Fruit fly (Drosophila melanogaster) ovary, adult (tissue): ENCODE results near the gene mex1.

ENCODE experiments used
- CG17801 ChIP-seq: fragments of 200-800 bp; optimal IDR thresholded peaks from 2 replicates; lab custom pipeline; 2019; ENCODE audit warnings: missing biosample characterization, mild to moderate bottlenecking, missing genetic modification characterization, moderate library complexity; ENCODE audit not compliant: partially characterized antibody

Gene mex1

dm6 chr3L:15519492-15519891, at the start of gene mex1:
mex1 (minus strand) TSS chr3L:15519592.
- TF ChIP-seq CG17801 (GFP tag; lab: Kevin White, UChicago): no peak

- no peak for TF ChIP-seq CG17801 (GFP tag; lab: Kevin White, UChicago)
These were observed 49.4 kb upstream of the mex1 start for dm6 chr3L:15568748-15569147.

DNA sequence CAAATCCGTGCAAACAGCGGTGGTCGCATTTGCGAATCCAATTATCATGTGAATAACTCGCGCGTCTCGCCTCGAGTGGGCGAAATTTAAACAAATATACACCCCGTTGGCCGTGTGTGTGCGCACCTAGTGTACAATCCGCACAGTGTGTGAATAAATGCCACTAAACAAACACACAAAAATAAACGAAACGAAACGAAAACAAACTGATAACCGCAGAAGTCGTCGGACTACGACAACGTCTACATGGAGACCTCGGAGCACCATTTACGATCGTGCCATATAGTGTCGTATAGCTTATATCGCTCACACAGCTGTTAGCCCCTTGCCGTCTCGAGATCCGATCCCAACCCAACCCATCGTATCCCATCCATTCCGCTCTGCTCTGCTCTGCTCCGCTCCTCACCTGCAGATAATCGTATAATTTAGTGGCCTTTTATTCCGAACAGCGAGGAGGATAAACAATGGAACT, 47.1 kb upstream of the mex1 start:
- peak; percentile 54 for TF ChIP-seq CG17801 (GFP tag; lab: Kevin White, UChicago)

dm6 chr3L:15565829-15566433, 46.5 kb upstream of the mex1 start, which contains the start of gene dop:
dop (plus strand) TSS chr3L:15566013.
- TF ChIP-seq CG17801 (GFP tag; lab: Kevin White, UChicago): no peak

dm6 chr3L:15563851-15564106, 44.4 kb upstream of the mex1 start:
- TF ChIP-seq CG17801 (GFP tag; lab: Kevin White, UChicago): no peak

dm6 chr3L:15563058-15563850, 43.9 kb upstream of the mex1 start, which contains the start of the genes CG7739 and SCCRO:
CG7739 (minus strand) TSS chr3L:15563065.
SCCRO (plus strand) TSS chr3L:15563427.
- peak; percentile 39 for TF ChIP-seq CG17801 (GFP tag; lab: Kevin White, UChicago)

DNA sequence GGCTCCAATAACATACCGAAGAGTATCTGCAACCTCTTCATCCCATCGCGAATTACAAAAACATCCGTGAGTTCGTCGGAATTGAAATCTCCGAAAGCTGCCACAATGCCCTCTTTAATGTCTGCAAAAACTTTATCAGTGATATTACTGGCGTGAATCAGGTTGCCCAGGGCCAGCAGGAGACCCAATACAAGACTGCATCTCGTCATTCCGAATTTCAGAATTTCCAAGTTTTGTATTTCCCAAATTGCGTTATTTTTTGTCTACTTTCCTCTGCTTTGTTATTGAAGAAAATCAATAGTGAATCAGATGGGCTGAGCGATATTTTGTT, 43.3 kb upstream of the mex1 start:
- no peak for TF ChIP-seq CG17801 (GFP tag; lab: Kevin White, UChicago)

DNA sequence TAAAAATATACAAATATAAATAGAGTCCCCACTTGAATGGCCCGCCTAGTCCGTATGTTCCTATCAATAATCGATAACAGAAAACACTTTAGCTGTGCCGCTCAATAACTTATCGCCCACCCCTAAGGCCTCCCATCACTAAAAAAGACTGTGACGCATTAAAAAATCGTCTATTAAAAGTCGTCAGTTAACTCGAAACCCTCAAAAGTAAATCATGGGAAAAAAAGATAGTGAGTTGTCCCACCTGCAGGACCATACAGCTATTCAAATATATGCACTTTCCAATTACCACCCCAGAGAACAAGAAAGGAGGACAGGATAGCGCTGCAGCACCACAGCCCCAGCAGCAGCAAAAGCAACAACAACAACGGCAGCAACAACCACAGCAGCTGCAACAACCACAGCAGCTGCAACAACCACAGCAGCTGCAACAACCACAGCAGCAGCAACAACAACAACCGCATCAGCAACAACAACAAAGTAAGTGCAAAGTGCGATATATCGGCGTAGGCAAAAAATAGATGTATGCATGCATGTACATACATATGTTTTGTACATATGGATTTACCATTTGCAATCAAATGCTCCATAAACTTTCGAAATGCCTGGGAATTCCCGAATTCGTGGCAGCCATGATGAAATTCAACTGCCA, 34.7 kb upstream of the mex1 start, which contains the start of gene AGO2:
Gene AGO2, plus strand, starts transcription at position 121 of the 652 bp plus-strand sequence.
- peak; percentile 67 for TF ChIP-seq CG17801 (GFP tag; lab: Kevin White, UChicago)

- TF ChIP-seq CG17801 (GFP tag; lab: Kevin White, UChicago): no peak
These were observed 29.5 kb upstream of the mex1 start for dm6 chr3L:15548843-15549242.

dm6 chr3L:15547187-15547790, 27.9 kb upstream of the mex1 start:
- TF ChIP-seq CG17801 (GFP tag; lab: Kevin White, UChicago): no peak

DNA sequence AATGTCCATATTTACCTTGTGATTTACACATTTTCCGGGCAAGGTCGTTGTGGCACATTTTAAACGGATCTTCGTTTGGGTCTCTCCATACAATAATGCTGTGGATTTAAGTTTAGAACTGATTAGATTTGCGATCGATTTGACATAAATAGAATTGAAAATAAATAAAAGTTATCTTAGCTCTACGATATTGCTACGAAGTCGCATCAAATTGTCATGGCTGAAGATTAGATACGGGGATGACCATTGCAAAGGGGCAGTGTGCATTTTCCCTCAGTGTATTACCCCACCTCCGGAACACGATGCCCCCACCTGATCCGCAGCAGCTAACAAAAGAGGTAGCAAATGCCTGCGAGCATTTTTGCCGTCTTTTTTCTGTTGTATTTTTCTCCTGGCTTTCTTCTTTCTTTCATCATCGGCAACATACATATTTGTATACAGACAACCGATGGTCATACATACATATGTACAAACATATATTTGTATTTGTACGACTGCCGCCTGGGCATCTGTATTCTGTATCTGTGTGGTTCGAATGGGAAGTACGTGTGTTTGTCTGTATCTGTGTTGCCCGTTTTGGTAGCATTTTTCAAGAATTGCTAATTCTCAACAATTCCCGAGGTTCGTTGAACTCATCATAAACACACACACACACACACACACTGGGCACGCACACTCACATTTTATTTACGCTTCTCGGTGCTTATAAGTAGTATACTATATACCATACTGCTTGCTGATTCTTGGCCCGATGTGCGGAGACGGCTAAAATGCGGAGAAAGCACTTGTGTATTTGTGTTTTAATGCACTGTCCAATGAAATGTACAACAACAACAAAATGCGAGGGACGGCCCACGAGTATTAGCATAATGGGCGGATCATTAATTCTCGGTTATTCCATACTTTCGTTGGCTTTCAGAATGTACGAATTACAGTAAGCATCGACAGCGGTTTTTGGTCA, 25.3 kb upstream of the mex1 start:
- no peak for TF ChIP-seq CG17801 (GFP tag; lab: Kevin White, UChicago)

DNA sequence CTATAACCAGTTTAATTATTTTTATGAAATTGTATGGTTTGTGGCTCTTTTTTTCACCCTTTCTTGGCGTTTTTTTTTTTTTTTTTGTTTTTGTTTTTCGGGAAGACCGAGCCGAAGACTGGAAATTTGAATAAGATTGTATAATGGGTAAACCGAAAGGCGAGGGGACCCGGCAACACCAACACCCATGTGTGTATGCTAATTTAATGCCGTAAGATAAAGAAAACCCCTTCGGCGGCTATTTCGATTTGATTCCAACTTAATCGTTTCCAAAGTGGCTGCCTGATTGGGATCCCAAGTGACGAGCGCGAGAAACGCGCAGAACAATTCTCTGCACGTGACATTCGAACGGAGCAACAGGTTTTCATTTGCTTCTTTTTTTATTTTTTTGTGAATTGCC, 24.1 kb upstream of the mex1 start:
- TF ChIP-seq CG17801 (GFP tag; lab: Kevin White, UChicago): no peak

DNA sequence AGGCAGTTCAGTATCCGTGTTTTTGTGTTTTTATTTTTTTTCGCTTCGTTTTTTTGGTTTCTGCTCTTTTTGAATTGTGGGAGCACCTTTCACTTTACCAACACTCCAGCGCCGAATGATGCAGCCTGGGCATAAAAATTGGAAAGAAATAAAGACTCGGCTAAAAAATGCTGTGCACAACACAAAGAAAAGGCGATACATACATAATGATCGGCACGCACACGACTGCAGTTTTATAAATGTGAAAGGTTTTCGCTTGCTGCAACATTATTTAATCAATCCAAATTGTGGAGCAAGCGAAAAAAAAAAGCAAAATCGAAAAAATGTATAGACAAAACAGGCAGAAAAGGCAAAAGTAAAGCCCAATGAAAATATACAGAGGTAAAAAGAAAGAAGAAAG, 23.7 kb upstream of the mex1 start:
- peak; percentile 21 for TF ChIP-seq CG17801 (GFP tag; lab: Kevin White, UChicago)

- no peak for TF ChIP-seq CG17801 (GFP tag; lab: Kevin White, UChicago)
These were observed 21.9 kb upstream of the mex1 start for dm6 chr3L:15541281-15541680.
